Fruit fly (Drosophila melanogaster) whole organism, pupa: ENCODE data around the gene CG14391.

Source experiments
- CG10348 ChIP-seq: fragments of 200-800 bp; sonication (Bioruptor generic); IDR thresholded peaks from 2 replicates; pipeline ENCODE4 v1.3.6; 2022; ENCODE audit warnings: missing biosample characterization, missing genetic modification characterization
- CG12605 ChIP-seq: fragments of 200-800 bp; sonication (Bioruptor generic); IDR thresholded peaks from 2 replicates; pipeline ENCODE4 v1.3.6; 2022; ENCODE audit warnings: missing biosample characterization, missing genetic modification characterization
- CG13204 ChIP-seq: fragments of 200-800 bp; sonication (Bioruptor generic); optimal IDR thresholded peaks from 2 replicates; lab custom pipeline; 2018; ENCODE audit warnings: missing biosample characterization, mild to moderate bottlenecking, missing genetic modification characterization, moderate library complexity
- CG14655 ChIP-seq: fragments of 200-800 bp; sonication (Bioruptor generic); optimal IDR thresholded peaks from 3 replicates; lab custom pipeline; 2017; ENCODE audit warnings: mild to moderate bottlenecking, missing biosample characterization, missing genetic modification reagents, missing genetic modification characterization
- CG15710 ChIP-seq: fragments of 200-800 bp; sonication (Bioruptor generic); optimal IDR thresholded peaks from 2 replicates; lab custom pipeline; 2018; ENCODE audit warnings: missing biosample characterization, mild to moderate bottlenecking, missing genetic modification characterization, moderate library complexity
- CG17806 ChIP-seq: fragments of 200-800 bp; sonication (Bioruptor generic); optimal IDR thresholded peaks from 2 replicates; lab custom pipeline; 2018; ENCODE audit warnings: missing biosample characterization, mild to moderate bottlenecking, missing genetic modification characterization, moderate library complexity
- CG32121 ChIP-seq: fragments of 200-800 bp; sonication (Bioruptor generic); IDR thresholded peaks from 2 replicates; pipeline ENCODE4 v1.3.6; 2022; ENCODE audit warnings: missing biosample characterization, missing genetic modification characterization
- CG34367 ChIP-seq: fragments of 200-800 bp; sonication (Bioruptor generic); optimal IDR thresholded peaks from 2 replicates; lab custom pipeline; 2018; ENCODE audit warnings: missing biosample characterization, mild to moderate bottlenecking, missing genetic modification characterization
- CG4496 ChIP-seq: fragments of 200-800 bp; sonication (Bioruptor generic); IDR thresholded peaks from 3 replicates; pipeline ENCODE4 v1.3.6; 2022; ENCODE audit warnings: missing biosample characterization, missing genetic modification characterization
- CG8159 ChIP-seq: fragments of 200-800 bp; sonication (Bioruptor generic); optimal IDR thresholded peaks from 3 replicates; lab custom pipeline; 2018; ENCODE audit warnings: missing biosample characterization, mild to moderate bottlenecking, missing genetic modification characterization, moderate library complexity
- CG8301 ChIP-seq: fragments of 200-800 bp; sonication (Bioruptor generic); optimal IDR thresholded peaks from 2 replicates; lab custom pipeline; 2018; ENCODE audit warnings: missing biosample characterization, mild to moderate bottlenecking, missing genetic modification characterization
- CG9948 ChIP-seq: fragments of 200-800 bp; sonication (Bioruptor generic); optimal IDR thresholded peaks from 2 replicates; lab custom pipeline; 2018; ENCODE audit warnings: missing biosample characterization, mild to moderate bottlenecking, missing genetic modification characterization, moderate library complexity
- D1 ChIP-seq: fragments of 200-800 bp; sonication (Bioruptor generic); optimal IDR thresholded peaks from 2 replicates; lab custom pipeline; 2018; ENCODE audit warnings: missing biosample characterization, mild to moderate bottlenecking, missing genetic modification characterization, moderate library complexity
- EcR ChIP-seq: fragments of 200-800 bp; sonication (Bioruptor generic); optimal IDR thresholded peaks from 3 replicates; lab custom pipeline; 2019; ENCODE audit warnings: missing biosample characterization, missing genetic modification characterization, mild to moderate bottlenecking, moderate library complexity, missing genetic modification reagents
- Ets98B ChIP-seq: fragments of 200-800 bp; sonication (Bioruptor generic); IDR thresholded peaks from 2 replicates; pipeline ENCODE4 v1.3.6; 2022; ENCODE audit warnings: missing biosample characterization, missing genetic modification characterization
- Pif1A ChIP-seq: fragments of 200-800 bp; sonication (Bioruptor generic); optimal IDR thresholded peaks from 3 replicates; lab custom pipeline; 2016; ENCODE audit warnings: missing biosample characterization, missing genetic modification characterization
- Pif1B ChIP-seq: fragments of 200-800 bp; sonication (Bioruptor generic); optimal IDR thresholded peaks from 3 replicates; lab custom pipeline; 2016; ENCODE audit warnings: missing biosample characterization, missing genetic modification characterization
- Snoo ChIP-seq: fragments of 200-800 bp; sonication (Bioruptor generic); optimal IDR thresholded peaks from 3 replicates; lab custom pipeline; 2017; ENCODE audit warnings: missing biosample characterization, mild to moderate bottlenecking, missing genetic modification characterization, inconsistent platforms
- fd96Ca ChIP-seq: fragments of 200-800 bp; sonication (Bioruptor generic); IDR thresholded peaks from 3 replicates; pipeline ENCODE4 v1.3.6; 2022; ENCODE audit warnings: missing biosample characterization, missing genetic modification characterization
- gl ChIP-seq: fragments of 200-800 bp; sonication (Bioruptor generic); optimal IDR thresholded peaks from 2 replicates; lab custom pipeline; 2018; ENCODE audit warnings: missing biosample characterization, mild to moderate bottlenecking, missing genetic modification characterization
- rn ChIP-seq: fragments of 200-800 bp; sonication (Bioruptor generic); IDR thresholded peaks from 2 replicates; pipeline ENCODE4 v1.3.6; 2022; ENCODE audit warnings: missing biosample characterization, missing genetic modification characterization

Gene CG14391

DNA sequence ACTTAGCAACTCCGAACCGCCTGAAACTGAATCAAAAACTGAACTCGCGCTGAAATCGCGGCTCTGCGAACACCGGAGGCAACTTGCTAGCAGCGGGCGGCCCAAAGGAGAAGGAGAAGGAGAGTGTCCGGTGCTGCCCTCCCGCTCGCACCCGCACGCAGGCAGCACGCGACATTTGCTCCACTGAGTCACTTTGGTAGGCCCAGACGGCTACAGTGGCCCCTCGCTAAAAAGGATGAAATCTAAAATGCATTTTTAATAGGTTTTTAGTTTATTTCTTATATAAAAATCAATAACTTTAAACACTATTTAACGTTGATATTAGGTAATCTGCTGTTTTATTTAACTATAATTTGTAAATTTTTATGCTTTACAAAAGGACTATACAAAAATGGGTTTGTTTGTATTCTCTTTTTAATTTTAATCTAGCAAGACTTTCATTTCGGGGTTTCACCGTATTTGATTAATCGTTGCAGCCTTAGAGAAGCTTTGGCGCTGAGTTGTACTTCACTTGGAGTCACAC is 27.8 kb upstream of the CG14391 start, which contains the start of gene Men:
TSS of gene Men (minus strand) at position 51 of the 523 bp plus-strand sequence.
- TF ChIP-seq EcR (GFP tag; lab: Kevin White, UChicago) (no peak), CG4496 (GFP tag; lab: Robert Waterston, UW) (peak; percentile 75), CG12605 (0 out of 2 replicates have a peak, but pooled peaks have one; percentile 33), CG8301 (tag; lab: Kevin White, UChicago) (peak; percentile 47), CG15710 (tag; lab: Kevin White, UChicago) (peak; percentile 68), CG32121 (GFP tag; lab: Robert Waterston, UW) (peak; percentile 76), CG9948 (tag; lab: Kevin White, UChicago) (peak; percentile 56), D1 (tag; lab: Kevin White, UChicago) (no peak), CG8159 (tag; lab: Kevin White, UChicago) (peak; percentile 65), CG17806 (tag; lab: Kevin White, UChicago) (peak; percentile 28), Ets98B (peak; percentile 25; the same call in 1 of the 2 replicates), Pif1A (peak; percentile 41), CG34367 (tag; lab: Kevin White, UChicago) (no peak), fd96Ca (GFP tag; lab: Robert Waterston, UW) (peak; percentile 47; the same call in 1 of the 3 replicates), CG10348 (GFP tag; lab: Robert Waterston, UW) (peak; percentile 45; the same call in 1 of the 2 replicates), Snoo (tag; lab: Kevin White, UChicago) (peak; percentile 53), CG13204 (GFP tag; lab: Kevin White, UChicago) (peak; percentile 52), gl (no peak), rn (peak; percentile 57), CG14655 (GFP tag; lab: Kevin White, UChicago) (peak; percentile 60), Pif1B (GFP tag; lab: Kevin White, UChicago) (peak; percentile 3)
- TF ChIP-seq, all 21 proteins: peak for 17

DNA sequence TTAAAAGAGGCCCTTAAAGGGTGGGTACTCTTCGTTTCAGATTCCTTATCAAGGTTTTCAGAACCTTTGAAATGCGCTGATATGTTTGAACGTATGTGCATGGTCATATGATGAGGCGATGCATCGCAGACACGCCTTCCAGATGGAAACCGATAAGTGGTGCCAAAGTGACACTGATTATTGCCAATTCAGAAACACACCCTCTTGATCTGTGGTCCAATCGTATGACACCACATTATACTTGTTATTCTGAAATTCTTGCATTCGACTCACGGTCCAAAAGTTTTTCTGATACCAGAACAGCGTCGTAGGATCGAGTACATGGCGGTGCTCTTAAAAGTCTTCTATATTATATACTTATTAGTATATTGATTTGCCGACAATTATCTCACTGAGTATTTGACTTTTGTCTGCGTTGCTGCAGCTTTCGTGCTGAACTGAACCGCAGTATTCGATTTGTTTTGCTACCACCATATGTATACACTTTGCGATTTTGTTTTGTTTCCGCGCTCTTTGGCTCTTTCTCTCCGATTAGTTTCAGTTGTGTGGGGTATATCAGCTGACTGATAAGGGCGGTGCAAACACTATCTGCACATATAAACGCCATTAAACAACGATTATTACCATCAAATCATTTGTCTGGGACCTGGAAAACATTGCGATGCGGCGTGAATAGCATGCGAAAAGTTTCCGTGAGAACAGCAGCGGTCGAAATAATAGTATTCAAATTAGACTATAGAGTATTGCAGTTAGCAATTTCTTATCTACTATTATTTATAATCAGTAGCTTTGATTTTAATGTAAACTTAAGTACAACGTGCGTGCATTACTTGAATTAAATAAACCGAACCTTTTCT is 25.9 kb upstream of the CG14391 start:
- TF ChIP-seq CG15710 (tag; lab: Kevin White, UChicago) (peak; percentile 18), CG14655 (GFP tag; lab: Kevin White, UChicago) (peak; percentile 4), CG13204 (GFP tag; lab: Kevin White, UChicago) (no peak), fd96Ca (GFP tag; lab: Robert Waterston, UW) (no peak; the same call in 2 of the 3 replicates), CG4496 (GFP tag; lab: Robert Waterston, UW) (no peak), CG32121 (GFP tag; lab: Robert Waterston, UW) (no peak), Pif1A (no peak), CG8301 (tag; lab: Kevin White, UChicago) (no peak), rn (no peak), CG9948 (tag; lab: Kevin White, UChicago) (no peak), CG34367 (tag; lab: Kevin White, UChicago) (no peak)

DNA sequence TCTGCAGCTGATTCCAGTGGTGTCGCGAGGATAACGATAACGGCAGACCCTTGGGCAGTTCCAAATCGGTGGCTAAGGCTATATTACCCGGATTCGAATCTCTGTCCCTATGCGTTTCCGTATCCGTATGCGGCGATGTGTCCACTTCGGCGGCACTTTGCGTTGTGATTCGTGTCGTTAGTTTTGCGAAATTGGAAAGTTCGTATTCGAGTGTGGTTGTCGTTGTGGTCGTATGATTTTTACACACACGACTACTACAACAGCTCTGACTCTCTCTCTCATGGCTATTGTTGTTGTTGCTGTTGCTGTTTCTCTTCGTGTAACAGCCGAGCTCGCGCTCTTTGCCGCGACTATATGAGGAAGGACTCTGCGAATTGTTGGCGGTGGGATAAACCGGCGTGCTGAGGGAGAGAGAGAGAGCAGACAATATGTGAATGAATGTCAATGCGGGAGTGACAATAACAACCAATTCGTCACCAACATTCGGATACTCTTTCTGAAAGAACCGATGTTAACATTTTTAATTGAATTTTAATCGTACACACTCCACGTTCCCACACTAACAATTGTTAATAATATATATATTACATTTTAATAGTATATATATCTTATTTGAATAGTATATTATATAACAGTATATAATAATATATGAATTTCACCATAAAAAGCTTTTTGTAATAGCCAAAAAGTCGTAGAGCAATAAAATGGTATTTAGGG is 25.1 kb upstream of the CG14391 start:
- TF ChIP-seq fd96Ca (GFP tag; lab: Robert Waterston, UW) (peak; percentile 34; the same call in 1 of the 3 replicates), Pif1B (GFP tag; lab: Kevin White, UChicago) (peak; percentile 71), CG14655 (GFP tag; lab: Kevin White, UChicago) (peak; percentile 79), Ets98B (peak; percentile 63), Pif1A (peak; percentile 27), gl (no peak), CG17806 (tag; lab: Kevin White, UChicago) (peak; percentile 61), EcR (GFP tag; lab: Kevin White, UChicago) (peak; percentile 18), CG32121 (GFP tag; lab: Robert Waterston, UW) (peak; percentile 52; the same call in 1 of the 2 replicates), CG8301 (tag; lab: Kevin White, UChicago) (peak; percentile 47), CG4496 (GFP tag; lab: Robert Waterston, UW) (peak; percentile 81), CG9948 (tag; lab: Kevin White, UChicago) (peak; percentile 61), D1 (tag; lab: Kevin White, UChicago) (peak; percentile 60), CG8159 (tag; lab: Kevin White, UChicago) (peak; percentile 78), Snoo (tag; lab: Kevin White, UChicago) (peak; percentile 71), CG15710 (tag; lab: Kevin White, UChicago) (peak; percentile 70), CG13204 (GFP tag; lab: Kevin White, UChicago) (peak; percentile 50), rn (no peak), CG34367 (tag; lab: Kevin White, UChicago) (peak; percentile 46), CG10348 (GFP tag; lab: Robert Waterston, UW) (no peak), CG12605 (peak; percentile 61)

DNA sequence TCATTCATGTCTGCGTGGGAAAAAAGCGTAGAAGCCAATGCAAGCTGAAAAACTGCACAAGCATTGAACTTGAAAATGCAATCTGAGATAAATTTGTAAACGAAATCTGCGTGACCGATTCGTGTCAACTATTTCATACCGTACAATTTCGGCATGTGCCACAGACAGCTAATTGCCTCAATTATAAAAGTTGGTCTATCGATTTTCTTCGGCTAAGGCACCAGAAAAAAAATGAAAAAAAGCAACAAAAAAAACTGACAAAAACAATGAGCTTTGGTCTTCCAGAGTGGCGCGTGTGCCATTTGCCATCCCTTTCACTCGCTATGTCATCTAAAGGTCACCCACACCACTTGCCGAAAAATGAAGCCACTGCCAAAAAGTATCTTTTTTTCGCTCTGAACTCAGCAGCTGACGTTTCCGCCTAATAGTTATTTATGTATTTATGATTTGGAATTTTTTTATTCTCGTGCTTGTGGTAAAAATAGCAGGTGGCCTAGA is 23.9 kb upstream of the CG14391 start:
- TF ChIP-seq CG34367 (tag; lab: Kevin White, UChicago) = no peak
- 0 out of 2 replicates have a peak, but pooled peaks have one; percentile 2 for TF ChIP-seq Ets98B
- TF ChIP-seq CG12605 = 0 out of 2 replicates have a peak, but pooled peaks have one; percentile 4
- TF ChIP-seq CG9948 (tag; lab: Kevin White, UChicago) = no peak
